Worm (Caenorhabditis elegans) whole organism, late embryonic: ENCODE measurements around the gene C08G5.7.

Experiments used
- F13H6.1 ChIP-seq: sonication (generic microtip); optimal IDR thresholded peaks from 2 replicates; lab custom pipeline; 2016; ENCODE audit warnings: missing genetic modification characterization, missing compliant biosample characterization
- K09A11.1 ChIP-seq: sonication (generic microtip); optimal IDR thresholded peaks from 2 replicates; lab custom pipeline; 2017; ENCODE audit warnings: antibody characterized with exemption, mild to moderate bottlenecking, missing genetic modification characterization, missing compliant biosample characterization; ENCODE audit not compliant: insufficient read depth
- ceh-19 ChIP-seq: fragments of 200-800 bp; sonication (Bioruptor generic); optimal IDR thresholded peaks from 2 replicates; lab custom pipeline; 2018; ENCODE audit warnings: mild to moderate bottlenecking, missing genetic modification characterization, missing compliant biosample characterization
- dve-1 ChIP-seq: sonication (generic microtip); optimal IDR thresholded peaks from 2 replicates; lab custom pipeline; 2017; ENCODE audit warnings: antibody characterized with exemption, mild to moderate bottlenecking, missing genetic modification characterization, missing compliant biosample characterization
- hlh-13 ChIP-seq: fragments of 200-800 bp; sonication (Bioruptor generic); optimal IDR thresholded peaks from 2 replicates; lab custom pipeline; 2018; ENCODE audit warnings: mild to moderate bottlenecking, missing genetic modification characterization, missing compliant biosample characterization
- hlh-6 ChIP-seq: sonication (generic microtip); optimal IDR thresholded peaks from 2 replicates; lab custom pipeline; 2016; ENCODE audit warnings: missing genotype, missing genetic modification characterization, missing compliant biosample characterization
- lin-11 ChIP-seq: fragments of 200-800 bp; sonication (Bioruptor generic); optimal IDR thresholded peaks from 2 replicates; lab custom pipeline; 2018; ENCODE audit warnings: mild to moderate bottlenecking, missing genetic modification characterization, missing compliant biosample characterization
- nhr-11 ChIP-seq: fragments of 150-350 bp; optimal IDR thresholded peaks from 2 replicates; lab custom pipeline; 2014; ENCODE audit warnings: missing biosample characterization, missing genetic modification characterization
- sdc-2 ChIP-seq: sonication (generic microtip); optimal IDR thresholded peaks from 2 replicates; lab custom pipeline; 2016; ENCODE audit warnings: missing genotype, missing genetic modification characterization, missing compliant biosample characterization
- sox-4 ChIP-seq: sonication (generic microtip); optimal IDR thresholded peaks from 2 replicates; lab custom pipeline; 2017; ENCODE audit warnings: mild to moderate bottlenecking, missing genetic modification characterization, inconsistent platforms, missing compliant biosample characterization

DNA sequence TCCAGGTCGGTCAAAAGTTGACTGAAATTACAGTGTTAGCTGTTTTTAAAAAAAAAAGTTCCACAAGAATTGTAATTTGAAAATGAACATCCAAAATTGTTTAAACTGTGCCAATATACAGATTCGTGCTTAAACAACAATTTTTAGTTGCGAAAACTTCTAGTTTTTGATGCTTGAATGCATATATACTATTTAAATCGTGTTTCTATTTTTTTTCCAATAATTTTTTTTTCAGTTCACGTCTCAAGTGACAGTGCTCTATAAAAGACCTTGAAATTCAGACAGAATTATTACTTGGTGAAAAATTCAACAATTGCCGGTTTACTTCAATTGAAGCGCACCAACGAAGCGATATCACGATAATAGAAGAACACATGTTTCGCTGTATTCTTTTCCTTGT lies 21.8 kb upstream of the C08G5.7 start, which contains the start of gene F46F5.16:
- TF ChIP-seq sdc-2 (tag; lab: Kevin White, UChicago) (no peak), F13H6.1 (tag; lab: Kevin White, UChicago) (no peak), hlh-6 (tag; lab: Kevin White, UChicago) (no peak), ceh-19 (GFP tag; lab: Kevin White, UChicago) (no peak), K09A11.1 (tag; lab: Kevin White, UChicago) (no peak), lin-11 (no peak), sox-4 (no peak), nhr-11 (tag; lab: Kevin White, UChicago) (no peak), dve-1 (no peak), hlh-13 (GFP tag; lab: Kevin White, UChicago) (no peak)
